Fruit fly (Drosophila melanogaster): ENCODE measurements around the gene Spg7.

Gene Spg7

DNA sequence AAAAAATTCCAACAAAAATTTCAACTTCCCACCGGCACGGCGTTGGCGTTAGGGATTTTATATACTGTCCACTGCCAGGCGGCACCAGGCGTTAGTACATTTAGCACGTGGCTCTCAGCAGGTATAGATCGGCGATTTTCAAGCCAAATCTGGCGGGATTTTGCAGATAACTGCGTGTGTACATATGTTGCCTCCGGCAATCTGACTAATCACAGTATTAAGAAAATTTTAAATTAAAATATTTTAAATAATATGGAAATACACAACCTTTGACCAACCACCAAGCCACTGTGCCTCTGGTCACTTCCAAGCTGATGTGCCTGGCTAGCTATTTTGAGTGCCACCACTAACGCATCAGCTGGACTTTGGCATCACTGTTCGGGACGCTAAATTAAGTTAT is 34.1 kb upstream of the Spg7 start, which contains the start of the genes ttm50 and CG2712 (continued):
- TF ChIP-seq tup (GFP tag; optimal IDR thresholded peaks at IDR 0.05) = no peak
- TF ChIP-seq zfh1 (GFP tag; IDR thresholded peaks at IDR 0.05) = no peak
- peak; percentile 49 for TF ChIP-seq az2 (GFP tag; optimal IDR thresholded peaks at IDR 0.05)
- no peak for TF ChIP-seq scrt (GFP tag; optimal IDR thresholded peaks at IDR 0.05)
- no peak for TF ChIP-seq CG16815 (GFP tag; optimal IDR thresholded peaks at IDR 0.05)
- TF ChIP-seq cwo (GFP tag; optimal IDR thresholded peaks at IDR 0.05) = peak; percentile 43
- peak; percentile 41; the same call in 1 of the 2 replicates for TF ChIP-seq Xrp1 (GFP tag; IDR thresholded peaks at IDR 0.05)
- no peak for TF ChIP-seq Dip3 (GFP tag; optimal IDR thresholded peaks at IDR 0.05)
- TF ChIP-seq CG8944 (GFP tag; optimal IDR thresholded peaks at IDR 0.05) = no peak
- no peak for TF ChIP-seq CG2199 (GFP tag; IDR thresholded peaks at IDR 0.05)
- TF ChIP-seq disco-r (GFP tag; optimal IDR thresholded peaks at IDR 0.05) = no peak

DNA sequence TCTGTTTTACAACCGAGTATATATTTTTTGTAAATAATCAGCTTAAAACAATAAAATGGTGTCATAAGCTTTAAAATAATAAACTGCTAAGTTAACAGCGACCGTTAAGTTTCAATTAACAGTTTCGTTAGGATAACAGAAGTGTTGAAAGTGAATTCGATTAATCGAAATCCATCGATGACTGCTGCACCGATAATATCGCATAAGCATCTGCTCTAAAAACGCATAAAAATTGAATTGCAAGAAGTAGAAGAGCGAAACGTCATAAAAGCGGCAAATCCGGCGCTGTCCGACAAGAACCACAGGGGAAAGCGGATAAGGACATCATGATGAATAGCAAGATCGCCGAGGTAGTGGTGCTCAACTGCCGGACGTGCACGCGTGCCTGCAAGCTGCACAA is 29.5 kb upstream of the Spg7 start, which contains the start of gene dwg:
Gene dwg (plus strand): TSS at position 193 of the 400 bp plus-strand sequence.
- TF ChIP-seq MBD-R2 (GFP tag; IDR thresholded peaks at IDR 0.05) (peak; percentile 75), CG2116 (GFP tag; optimal IDR thresholded peaks at IDR 0.05) (peak; percentile 38), Dref (GFP tag; IDR thresholded peaks at IDR 0.05) (peak; percentile 76), Elba2 (GFP tag; optimal IDR thresholded peaks at IDR 0.05) (no peak), mld (GFP tag; IDR thresholded peaks at IDR 0.05; ENCODE audit: partially characterized antibody) (peak; percentile 82; the same call in 2 of the 3 replicates), Blimp-1 (GFP tag; optimal IDR thresholded peaks at IDR 0.05) (peak; percentile 75), CG6791 (GFP tag; IDR thresholded peaks at IDR 0.05; ENCODE audit: partially characterized antibody) (peak; percentile 87), ash1 (GFP tag; optimal IDR thresholded peaks at IDR 0.05) (no peak), knrl (GFP tag; IDR thresholded peaks at IDR 0.05; ENCODE audit: partially characterized antibody) (peak; percentile 75; the same call in 2 of the 3 replicates), pzg (GFP tag; optimal IDR thresholded peaks at IDR 0.05) (peak; percentile 53), nerfin-2 (GFP tag; IDR thresholded peaks at IDR 0.05; ENCODE audit: partially characterized antibody) (peak; percentile 61), CG30431 (GFP tag; optimal IDR thresholded peaks at IDR 0.05) (no peak), fd96Cb (tag; optimal IDR thresholded peaks at IDR 0.05) (no peak), Side (GFP tag; optimal IDR thresholded peaks at IDR 0.05) (no peak), row (GFP tag; IDR thresholded peaks at IDR 0.05) (peak; percentile 17; the same call in 1 of the 3 replicates), bsh (GFP tag; optimal IDR thresholded peaks at IDR 0.05) (no peak), MESR4 (GFP tag; optimal IDR thresholded peaks at IDR 0.05) (peak; percentile 66), bbx (GFP tag; IDR thresholded peaks at IDR 0.05; ENCODE audit: partially characterized antibody) (peak; percentile 90), CG4854 (GFP tag; optimal IDR thresholded peaks at IDR 0.05) (no peak), CG42726 (GFP tag; IDR thresholded peaks at IDR 0.05; ENCODE audit: partially characterized antibody) (peak; percentile 66; the same call in 1 of the 2 replicates), CG18619 (GFP tag; optimal IDR thresholded peaks at IDR 0.05) (no peak), CG7963 (GFP tag; IDR thresholded peaks at IDR 0.05; ENCODE audit: partially characterized antibody) (peak; percentile 82), CG6254 (GFP tag; optimal IDR thresholded peaks at IDR 0.05) (no peak), sug (tag; optimal IDR thresholded peaks at IDR 0.05) (no peak), crp (GFP tag; optimal IDR thresholded peaks at IDR 0.05) (peak in 1 of 2 experiments; percentile 32), unc-4 (GFP tag; IDR thresholded peaks at IDR 0.05; ENCODE audit: partially characterized antibody) (peak; percentile 87), CG2129 (GFP tag; IDR thresholded peaks at IDR 0.05; ENCODE audit: partially characterized antibody) (peak; percentile 78), CG14441 (GFP tag; IDR thresholded peaks at IDR 0.05) (no peak), ato (GFP tag; IDR thresholded peaks at IDR 0.05; ENCODE audit: partially characterized antibody) (peak; percentile 68), CG16863 (GFP tag; optimal IDR thresholded peaks at IDR 0.05) (no peak), hb (GFP tag; IDR thresholded peaks at IDR 0.05; ENCODE audit: partially characterized antibody) (peak; percentile 69), CG14860 (GFP tag; IDR thresholded peaks at IDR 0.05; ENCODE audit: partially characterized antibody) (peak; percentile 68; the same call in 2 of the 3 replicates), Abd-B (GFP tag; optimal IDR thresholded peaks at IDR 0.05) (peak; percentile 38), HLH4C (GFP tag; IDR thresholded peaks at IDR 0.05; ENCODE audit: partially characterized antibody) (peak; percentile 82), tna (GFP tag; IDR thresholded peaks at IDR 0.05; ENCODE audit: partially characterized antibody) (peak; percentile 62), CG4617 (GFP tag; optimal IDR thresholded peaks at IDR 0.05; ENCODE audit: borderline replicate concordance) (peak; percentile 56)

Data from whole organism, embryonic.